Worm (Caenorhabditis elegans): ENCODE results near the gene gpa-5.

- no peak for TF ChIP-seq egl-27 (tag; optimal IDR thresholded peaks at IDR 0.05)
- no peak for TF ChIP-seq mxl-3 (GFP tag; optimal IDR thresholded peaks at IDR 0.05)
- TF ChIP-seq unc-39 (tag; optimal IDR thresholded peaks at IDR 0.05) = no peak
- no peak for TF ChIP-seq jun-1 (tag; optimal IDR thresholded peaks at IDR 0.05)
- TF ChIP-seq daf-12 (tag; optimal IDR thresholded peaks at IDR 0.05) = no peak
- TF ChIP-seq nhr-28 (tag; optimal IDR thresholded peaks at IDR 0.05) = peak; percentile 11
- TF ChIP-seq zag-1 (tag; optimal IDR thresholded peaks at IDR 0.05) = no peak
- no peak for TF ChIP-seq unc-130 (GFP tag; optimal IDR thresholded peaks at IDR 0.05)
- no peak for TF ChIP-seq ztf-11 (tag; optimal IDR thresholded peaks at IDR 0.05)
- no peak for TF ChIP-seq ceh-82 (tag; optimal IDR thresholded peaks at IDR 0.05)
- TF ChIP-seq mep-1 (tag; optimal IDR thresholded peaks at IDR 0.05) = no peak
- TF ChIP-seq lin-13 (GFP tag; optimal IDR thresholded peaks at IDR 0.05) = no peak
These were observed 24.8 kb upstream of the gpa-5 start, which contains the start of gene dpy-3 for ce11 chrX:2145629-2146028.
